Worm (Caenorhabditis elegans): Measurements from ENCODE around the gene swip-10.

Gene swip-10

ce11 chrX:2110603-2111327 lies 7.3 kb downstream of the swip-10 start:
- TF ChIP-seq aha-1 (tag) (peak; percentile 47), ZK337.2 (GFP tag; IDR thresholded peaks at IDR 0.05) (no peak), Y105C5A.15 (GFP tag; IDR thresholded peaks at IDR 0.05) (no peak), snpc-1.2 (GFP tag; IDR thresholded peaks at IDR 0.05) (no peak), unc-62 (GFP tag; optimal IDR thresholded peaks at IDR 0.05 in 1 of 2) (peak in 1 of 2 experiments; percentile 96), unc-62 (tag; optimal IDR thresholded peaks at IDR 0.05) (no peak), tag-97 (GFP tag; IDR thresholded peaks at IDR 0.05) (no peak), egl-27 (tag; optimal IDR thresholded peaks at IDR 0.05) (no peak), rbr-2 (tag; optimal IDR thresholded peaks at IDR 0.05) (no peak), T26A8.4 (GFP tag; IDR thresholded peaks at IDR 0.05) (peak; percentile 73; the same call in 1 of the 2 replicates), ztf-7 (tag; optimal IDR thresholded peaks at IDR 0.05) (no peak)

DNA sequence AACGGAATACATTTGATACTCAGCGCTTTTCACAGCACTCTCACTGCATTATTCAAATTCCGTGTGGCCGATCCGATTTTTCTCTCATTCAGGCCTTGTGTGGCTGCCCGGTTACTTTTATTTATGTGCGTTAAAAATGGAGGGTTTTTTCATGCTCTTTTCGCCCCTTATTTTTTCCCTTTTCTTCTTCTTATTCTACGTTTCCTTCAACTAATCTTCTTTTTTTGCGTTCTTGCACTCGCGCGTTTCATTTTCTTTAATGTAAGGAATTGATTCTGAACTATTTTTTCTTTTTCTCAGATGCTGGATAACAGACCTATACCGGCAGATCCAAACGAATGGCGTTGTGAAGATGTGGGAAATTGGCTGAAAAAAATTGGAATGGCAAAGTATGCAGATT lies 9.4 kb downstream of the swip-10 start, which contains the start of gene F53B1.2:
Gene F53B1.2 (plus strand): TSS at position 301 of the 400 bp plus-strand sequence.
- TF ChIP-seq duxl-1 (tag; optimal IDR thresholded peaks at IDR 0.05; ENCODE audit: poor library complexity) (no peak), lin-39 (tag; optimal IDR thresholded peaks at IDR 0.05) (no peak), hif-1 (tag; optimal IDR thresholded peaks at IDR 0.05) (no peak)

- TF ChIP-seq hlh-30 (tag; optimal IDR thresholded peaks at IDR 0.05; ENCODE audit: insufficient read depth), result peak; percentile 1
- peak; percentile 15 for TF ChIP-seq pqm-1 (tag; optimal IDR thresholded peaks at IDR 0.05)
- TF ChIP-seq F44E2.7 (GFP tag; IDR thresholded peaks at IDR 0.05), result no peak
- TF ChIP-seq hif-1 (tag; optimal IDR thresholded peaks at IDR 0.05), result peak in 1 of 2 experiments; percentile 1
- peak in 1 of 2 experiments; percentile 30 for TF ChIP-seq unc-62 (GFP tag; optimal IDR thresholded peaks at IDR 0.05 in 1 of 2)
- no peak for TF ChIP-seq unc-62 (tag; optimal IDR thresholded peaks at IDR 0.05)
- no peak for TF ChIP-seq hmg-1.1 (GFP tag; IDR thresholded peaks at IDR 0.05)
- TF ChIP-seq madf-9 (GFP tag; conservative IDR thresholded peaks at IDR 0.05), result no peak
- TF ChIP-seq F10B5.3 (tag; optimal IDR thresholded peaks at IDR 0.05), result no peak
- no peak for TF ChIP-seq dve-1 (tag; optimal IDR thresholded peaks at IDR 0.05; ENCODE audit: insufficient read depth)
- no peak for TF ChIP-seq ceh-28 (tag; optimal IDR thresholded peaks at IDR 0.05)
- no peak for TF ChIP-seq nhr-237 (tag; optimal IDR thresholded peaks at IDR 0.05)
- TF ChIP-seq zag-1 (tag; optimal IDR thresholded peaks at IDR 0.05), result no peak
- peak; percentile 71 for TF ChIP-seq mxl-3 (GFP tag; optimal IDR thresholded peaks at IDR 0.05)
These were observed 9.9 kb downstream of the swip-10 start for ce11 chrX:2108182-2108581.

DNA sequence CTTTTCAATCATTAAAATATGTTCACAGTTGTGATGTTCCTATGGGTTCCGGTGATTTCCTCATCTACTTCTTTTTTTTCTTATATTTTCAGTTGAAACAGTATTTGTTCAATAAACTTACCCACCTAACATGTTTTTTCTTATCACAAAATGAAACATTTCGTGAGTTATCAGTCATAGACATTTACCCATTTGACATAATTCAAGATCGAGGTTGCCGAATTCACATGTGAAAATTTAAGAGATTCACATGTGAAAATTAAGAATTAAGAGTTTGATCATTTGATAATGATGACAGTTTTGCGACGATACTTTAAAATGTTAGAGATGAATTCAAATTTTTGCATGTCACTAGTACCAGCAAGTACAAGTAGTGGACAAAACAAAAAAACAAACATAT lies 10.6 kb downstream of the swip-10 start:
- TF ChIP-seq nhr-6 (tag; optimal IDR thresholded peaks at IDR 0.05), result no peak
- TF ChIP-seq dve-1 (tag; optimal IDR thresholded peaks at IDR 0.05; ENCODE audit: insufficient read depth), result peak; percentile 83
- TF ChIP-seq dmd-6 (GFP tag; IDR thresholded peaks at IDR 0.05), result peak; percentile 87
- TF ChIP-seq hlh-30 (tag; optimal IDR thresholded peaks at IDR 0.05; ENCODE audit: insufficient read depth), result peak; percentile 46
- 0 out of 2 replicates have a peak, but pooled peaks have one; percentile 30 for TF ChIP-seq tra-1 (GFP tag; IDR thresholded peaks at IDR 0.05)
- TF ChIP-seq pqm-1 (tag; optimal IDR thresholded peaks at IDR 0.05), result peak; percentile 70
- TF ChIP-seq F10B5.3 (tag; optimal IDR thresholded peaks at IDR 0.05), result no peak
- no peak for TF ChIP-seq gei-8 (GFP tag; optimal IDR thresholded peaks at IDR 0.05)
- peak; percentile 5 for TF ChIP-seq aha-1 (tag)
- TF ChIP-seq ZK546.5 (tag; optimal IDR thresholded peaks at IDR 0.05), result no peak
- TF ChIP-seq nhr-48 (tag; optimal IDR thresholded peaks at IDR 0.05), result peak; percentile 4
- TF ChIP-seq hlh-11 (tag; optimal IDR thresholded peaks at IDR 0.05), result peak; percentile 69
- peak; percentile 92 for TF ChIP-seq mxl-2 (GFP tag; conservative IDR thresholded peaks at IDR 0.05)
- TF ChIP-seq nhr-11 (tag; optimal IDR thresholded peaks at IDR 0.05), result no peak
- no peak for TF ChIP-seq daf-16 (GFP tag; optimal IDR thresholded peaks at IDR 0.05)
- peak; percentile 65 for TF ChIP-seq daf-16 (tag; optimal IDR thresholded peaks at IDR 0.05)
- no peak for TF ChIP-seq hmg-1.1 (GFP tag; IDR thresholded peaks at IDR 0.05)
- no peak for TF ChIP-seq unc-130 (GFP tag; optimal IDR thresholded peaks at IDR 0.05)
